Fruit fly (Drosophila melanogaster) whole organism, embryonic: ENCODE results near the gene CG6296.

Source experiments
- Asciz ChIP-seq: fragments of 200-800 bp; sonication (Bioruptor generic); optimal IDR thresholded peaks from 2 replicates; lab custom pipeline; 2017; ENCODE audit warnings: missing biosample characterization, mild to moderate bottlenecking, missing genetic modification characterization, missing genetic modification reagents
- Atf3 ChIP-seq: fragments of 200-800 bp; sonication (Bioruptor generic); optimal IDR thresholded peaks from 3 replicates; lab custom pipeline; 2016; ENCODE audit warnings: missing biosample characterization, missing genetic modification characterization
- Atf6 ChIP-seq: fragments of 200-800 bp; sonication (Bioruptor generic); IDR thresholded peaks from 2 replicates; pipeline ENCODE4 v1.3.6; 2022; ENCODE audit warnings: missing biosample characterization, missing genetic modification characterization
- Awh ChIP-seq: fragments of 200-800 bp; sonication (Bioruptor generic); IDR thresholded peaks from 2 replicates; pipeline ENCODE4, ENCODE4 v1.3.6; 2022; ENCODE audit warnings: missing biosample characterization, missing genetic modification characterization
- Bdp1 ChIP-seq: fragments of 200-800 bp; sonication (Bioruptor generic); optimal IDR thresholded peaks from 3 replicates; lab custom pipeline; 2016; ENCODE audit warnings: missing biosample characterization, missing genetic modification characterization
- Blimp-1 ChIP-seq: fragments of 200-800 bp; sonication (Bioruptor generic); optimal IDR thresholded peaks from 3 replicates; lab custom pipeline; 2018; ENCODE audit warnings: missing biosample characterization, missing genetic modification characterization, mild to moderate bottlenecking, moderate library complexity, missing genetic modification reagents
- Bteb2 ChIP-seq: fragments of 200-800 bp; sonication (Bioruptor generic); optimal IDR thresholded peaks from 2 replicates; lab custom pipeline; 2016; ENCODE audit warnings: missing biosample characterization, missing genetic modification characterization
- C15 ChIP-seq: fragments of 200-800 bp; sonication (Bioruptor generic); IDR thresholded peaks from 3 replicates; pipeline ENCODE4 v1.3.6; 2022; ENCODE audit warnings: missing biosample characterization, missing genetic modification characterization
- CG11085 ChIP-seq: fragments of 200-800 bp; sonication (Bioruptor generic); IDR thresholded peaks from 2 replicates; pipeline ENCODE4 v1.3.6; 2022; ENCODE audit warnings: missing biosample characterization, missing genetic modification characterization
- CG12942 ChIP-seq: fragments of 200-800 bp; sonication (Bioruptor generic); optimal IDR thresholded peaks from 3 replicates; lab custom pipeline; 2016; ENCODE audit warnings: missing biosample characterization, missing genetic modification characterization
- CG15011 ChIP-seq: fragments of 200-800 bp; sonication (Bioruptor generic); optimal IDR thresholded peaks from 3 replicates; lab custom pipeline; 2018; ENCODE audit warnings: missing biosample characterization, mild to moderate bottlenecking, missing genetic modification characterization
- CG1529 ChIP-seq: fragments of 200-800 bp; sonication (Bioruptor generic); optimal IDR thresholded peaks from 3 replicates; lab custom pipeline; 2018; ENCODE audit warnings: missing biosample characterization, missing genetic modification characterization
- CG31388 ChIP-seq: fragments of 200-800 bp; sonication (Bioruptor generic); optimal IDR thresholded peaks from 2 replicates; lab custom pipeline; 2016; ENCODE audit warnings: missing biosample characterization, missing genetic modification characterization
- CG4617 ChIP-seq: fragments of 200-800 bp; sonication (Bioruptor generic); optimal IDR thresholded peaks from 3 replicates; lab custom pipeline; 2016; ENCODE audit warnings: missing biosample characterization, missing genetic modification characterization, borderline replicate concordance
- CG4820 ChIP-seq: fragments of 200-800 bp; sonication (Bioruptor generic); optimal IDR thresholded peaks from 3 replicates; lab custom pipeline; 2016; ENCODE audit warnings: missing biosample characterization, missing genetic modification characterization
- CG6683 ChIP-seq: fragments of 200-800 bp; sonication (Bioruptor generic); optimal IDR thresholded peaks from 2 replicates; lab custom pipeline; 2017; ENCODE audit warnings: missing biosample characterization, mild to moderate bottlenecking, missing genetic modification characterization, missing genetic modification reagents
- CG6689 ChIP-seq: fragments of 200-800 bp; sonication (Bioruptor generic); IDR thresholded peaks from 2 replicates; pipeline ENCODE4 v1.3.6; 2022; ENCODE audit warnings: missing biosample characterization, missing genetic modification characterization
- CG7556 ChIP-seq: fragments of 200-800 bp; sonication (Bioruptor generic); optimal IDR thresholded peaks from 2 replicates; lab custom pipeline; 2017; ENCODE audit warnings: missing biosample characterization, mild to moderate bottlenecking, missing genetic modification characterization
- CG8359 ChIP-seq: fragments of 200-800 bp; sonication (Bioruptor generic); optimal IDR thresholded peaks from 2 replicates; lab custom pipeline; 2017; ENCODE audit warnings: missing biosample characterization, mild to moderate bottlenecking, missing genetic modification characterization, borderline replicate concordance
- CG8924 ChIP-seq: fragments of 200-800 bp; optimal IDR thresholded peaks from 3 replicates; lab custom pipeline; 2019; ENCODE audit warnings: missing biosample characterization, mild to moderate bottlenecking, missing genetic modification characterization, moderate library complexity
- CG9817 ChIP-seq: fragments of 200-800 bp; sonication (Bioruptor generic); optimal IDR thresholded peaks from 2 replicates; lab custom pipeline; 2018; ENCODE audit warnings: missing biosample characterization, mild to moderate bottlenecking, missing genetic modification characterization, moderate library complexity
- CHES-1-like ChIP-seq: fragments of 200-800 bp; sonication (Bioruptor generic); optimal IDR thresholded peaks from 2 replicates; lab custom pipeline; 2016; ENCODE audit warnings: missing biosample characterization, missing genetic modification characterization
- CTCF ChIP-seq: fragments of 200-800 bp; sonication (Bioruptor generic); optimal IDR thresholded peaks from 2 replicates; lab custom pipeline; 2017; ENCODE audit warnings: missing biosample characterization, mild to moderate bottlenecking, missing genetic modification characterization, moderate library complexity
- Dref ChIP-seq: fragments of 200-800 bp; sonication (Bioruptor generic); IDR thresholded peaks from 2 replicates; pipeline ENCODE4 v1.3.6; 2022; ENCODE audit warnings: missing biosample characterization, missing genetic modification characterization
- Hey ChIP-seq: fragments of 200-800 bp; sonication (Bioruptor generic); optimal IDR thresholded peaks from 3 replicates; lab custom pipeline; 2018; ENCODE audit warnings: missing biosample characterization, mild to moderate bottlenecking, missing genetic modification characterization
- Hr39 ChIP-seq: fragments of >200 bp; optimal IDR thresholded peaks from 2 replicates; lab custom pipeline; 2017
- Lim3 ChIP-seq: fragments of 200-800 bp; sonication (Bioruptor generic); IDR thresholded peaks from 2 replicates; pipeline ENCODE4 v1.3.6; 2022; ENCODE audit warnings: missing biosample characterization, missing genetic modification characterization
- Nf-YA ChIP-seq: fragments of 200-800 bp; sonication (Bioruptor generic); IDR thresholded peaks from 2 replicates; pipeline ENCODE4 v1.3.6; 2022; ENCODE audit warnings: missing biosample characterization, missing genetic modification characterization
- Sry-δ ChIP-seq: fragments of 200-800 bp; sonication (Bioruptor generic); optimal IDR thresholded peaks from 2 replicates; lab custom pipeline; 2016; ENCODE audit warnings: missing biosample characterization, missing genetic modification characterization
- chif ChIP-seq, 2 experiments: fragments of 200-800 bp; sonication (Bioruptor generic); optimal IDR thresholded peaks; 3 replicates each; lab custom pipeline; 2016; ENCODE audit warnings: missing biosample characterization in 2 of 2, missing genetic modification characterization in 2 of 2
- chn ChIP-seq: fragments of 200-800 bp; sonication (Bioruptor generic); optimal IDR thresholded peaks from 2 replicates; lab custom pipeline; 2016; ENCODE audit warnings: missing biosample characterization, missing genetic modification characterization
- da ChIP-seq: fragments of 200-800 bp; sonication (Bioruptor generic); optimal IDR thresholded peaks from 2 replicates; lab custom pipeline; 2016; ENCODE audit warnings: missing biosample characterization, missing genetic modification characterization
- fd64A ChIP-seq: fragments of 200-800 bp; sonication (Bioruptor generic); optimal IDR thresholded peaks from 3 replicates; lab custom pipeline; 2018; ENCODE audit warnings: missing biosample characterization, mild to moderate bottlenecking, missing genetic modification characterization
- grn ChIP-seq: fragments of 200-800 bp; sonication (Bioruptor generic); optimal IDR thresholded peaks from 3 replicates; lab custom pipeline; 2017; ENCODE audit warnings: missing biosample characterization, missing genetic modification characterization
- hbn ChIP-seq: fragments of 200-800 bp; sonication (Bioruptor generic); IDR thresholded peaks from 2 replicates; pipeline ENCODE4 v1.3.6; 2022; ENCODE audit warnings: missing biosample characterization, missing genetic modification characterization; ENCODE audit not compliant: partially characterized antibody
- ind ChIP-seq: fragments of 200-800 bp; sonication (Bioruptor generic); optimal IDR thresholded peaks from 3 replicates; lab custom pipeline; 2016; ENCODE audit warnings: missing biosample characterization, missing genetic modification characterization
- jing ChIP-seq: fragments of 200-800 bp; sonication (Bioruptor generic); optimal IDR thresholded peaks from 2 replicates; lab custom pipeline; 2018; ENCODE audit warnings: missing biosample characterization, mild to moderate bottlenecking, missing genetic modification characterization
- kay ChIP-seq: fragments of 200-800 bp; sonication (Bioruptor generic); optimal IDR thresholded peaks from 2 replicates; lab custom pipeline; 2016; ENCODE audit warnings: missing biosample characterization, missing genetic modification characterization
- klu ChIP-seq: fragments of 200-800 bp; sonication (Bioruptor generic); IDR thresholded peaks from 2 replicates; pipeline ENCODE4 v1.3.6; 2022; ENCODE audit warnings: missing biosample characterization, missing genetic modification characterization
- lab ChIP-seq: fragments of 200-800 bp; sonication (Bioruptor generic); optimal IDR thresholded peaks from 3 replicates; lab custom pipeline; 2017; ENCODE audit warnings: missing biosample characterization, missing genetic modification characterization, mild to moderate bottlenecking, moderate library complexity, missing genetic modification reagents
- lola ChIP-seq, 3 experiments: fragments of >200 bp in 2 of 3; fragments of 200-800 bp in 1 of 3; sonication (Bioruptor generic) in 1 of 3; optimal IDR thresholded peaks; 2 replicates each; lab custom pipeline; 2017 to 2019; ENCODE audit warnings: missing biosample characterization in 3 of 3, missing genetic modification characterization in 3 of 3, mild to moderate bottlenecking in 1 of 3, moderate library complexity in 1 of 3
- otp ChIP-seq: fragments of 200-800 bp; sonication (Bioruptor generic); IDR thresholded peaks from 3 replicates; pipeline ENCODE4, ENCODE4 v1.3.6; 2022; ENCODE audit warnings: missing biosample characterization, missing genetic modification characterization
- peb ChIP-seq: fragments of 200-800 bp; sonication (Bioruptor generic); IDR thresholded peaks from 2 replicates; pipeline ENCODE4 v1.3.6; 2022; ENCODE audit warnings: missing biosample characterization, missing genetic modification characterization
- pita ChIP-seq: fragments of 200-800 bp; sonication (Bioruptor generic); optimal IDR thresholded peaks from 2 replicates; lab custom pipeline; 2017; ENCODE audit warnings: missing biosample characterization, mild to moderate bottlenecking, missing genetic modification characterization
- scrt ChIP-seq: fragments of 200-800 bp; sonication (Bioruptor generic); optimal IDR thresholded peaks from 2 replicates; lab custom pipeline; 2018; ENCODE audit warnings: missing biosample characterization, mild to moderate bottlenecking, missing genetic modification characterization, moderate library complexity
- sens-2 ChIP-seq: fragments of 200-800 bp; sonication (Bioruptor generic); IDR thresholded peaks from 2 replicates; pipeline ENCODE4 v1.3.6; 2022; ENCODE audit warnings: missing biosample characterization, missing genetic modification characterization
- seq ChIP-seq: fragments of 200-800 bp; sonication (Bioruptor generic); IDR thresholded peaks from 2 replicates; pipeline ENCODE4 v1.3.6; 2022; ENCODE audit warnings: missing biosample characterization, missing genetic modification characterization
- stwl ChIP-seq: fragments of 200-800 bp; sonication (Bioruptor generic); optimal IDR thresholded peaks from 3 replicates; lab custom pipeline; 2018; ENCODE audit warnings: missing biosample characterization, mild to moderate bottlenecking, missing genetic modification characterization, moderate library complexity
- sug ChIP-seq: fragments of 200-800 bp; optimal IDR thresholded peaks from 2 replicates; lab custom pipeline; 2019; ENCODE audit warnings: missing biosample characterization, mild to moderate bottlenecking, missing genetic modification characterization, moderate library complexity
- ttk ChIP-seq: fragments of 200-800 bp; sonication (Bioruptor generic); IDR thresholded peaks from 2 replicates; pipeline ENCODE4 v2.1.2; 2022; ENCODE audit warnings: missing biosample characterization, missing genetic modification characterization

The CG6296 gene

DNA sequence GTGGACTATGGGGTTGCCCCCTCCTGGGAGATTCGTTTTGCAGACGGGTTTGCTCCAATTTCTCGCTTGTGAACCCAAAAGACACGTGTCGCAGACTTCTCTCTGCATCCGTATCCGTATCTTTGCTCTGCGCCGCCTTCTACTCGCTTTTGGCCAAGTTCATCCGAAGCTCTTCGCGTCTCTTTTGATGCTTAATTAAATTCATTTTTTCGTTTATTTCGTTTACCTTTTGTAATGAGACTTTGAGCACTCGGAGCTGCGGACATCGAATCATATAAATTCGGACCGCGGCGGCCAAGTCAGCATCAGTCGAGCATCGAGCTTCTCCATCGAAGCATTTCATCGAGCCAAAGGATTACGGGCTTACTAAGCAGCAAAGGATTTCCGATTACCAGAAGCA, 10.7 kb downstream of the CG6296 start, which contains the start of gene TwdlC:
Gene TwdlC (plus strand): TSS at position 301 of the 400 bp plus-strand sequence.
- TF ChIP-seq Nf-YA (GFP tag; lab: Robert Waterston, UW) (no peak), chn (GFP tag; lab: Kevin White, UChicago) (no peak), sug (tag; lab: Kevin White, UChicago) (no peak), CG6683 (GFP tag; lab: Kevin White, UChicago) (no peak), jing (GFP tag; lab: Kevin White, UChicago) (no peak), lola (GFP tag; optimal IDR thresholded peaks at IDR 0.05; lab: Kevin White, UChicago) (no peak), chif (GFP tag; optimal IDR thresholded peaks at IDR 0.05; lab: Kevin White, UChicago) (no peak), da (GFP tag; lab: Kevin White, UChicago) (no peak), pita (GFP tag; lab: Kevin White, UChicago) (no peak), CG6689 (GFP tag; lab: Robert Waterston, UW) (no peak), Asciz (GFP tag; lab: Kevin White, UChicago) (no peak), Bdp1 (no peak), Bteb2 (GFP tag; lab: Kevin White, UChicago) (no peak), Sry-δ (no peak), klu (GFP tag; lab: Robert Waterston, UW) (no peak)

DNA sequence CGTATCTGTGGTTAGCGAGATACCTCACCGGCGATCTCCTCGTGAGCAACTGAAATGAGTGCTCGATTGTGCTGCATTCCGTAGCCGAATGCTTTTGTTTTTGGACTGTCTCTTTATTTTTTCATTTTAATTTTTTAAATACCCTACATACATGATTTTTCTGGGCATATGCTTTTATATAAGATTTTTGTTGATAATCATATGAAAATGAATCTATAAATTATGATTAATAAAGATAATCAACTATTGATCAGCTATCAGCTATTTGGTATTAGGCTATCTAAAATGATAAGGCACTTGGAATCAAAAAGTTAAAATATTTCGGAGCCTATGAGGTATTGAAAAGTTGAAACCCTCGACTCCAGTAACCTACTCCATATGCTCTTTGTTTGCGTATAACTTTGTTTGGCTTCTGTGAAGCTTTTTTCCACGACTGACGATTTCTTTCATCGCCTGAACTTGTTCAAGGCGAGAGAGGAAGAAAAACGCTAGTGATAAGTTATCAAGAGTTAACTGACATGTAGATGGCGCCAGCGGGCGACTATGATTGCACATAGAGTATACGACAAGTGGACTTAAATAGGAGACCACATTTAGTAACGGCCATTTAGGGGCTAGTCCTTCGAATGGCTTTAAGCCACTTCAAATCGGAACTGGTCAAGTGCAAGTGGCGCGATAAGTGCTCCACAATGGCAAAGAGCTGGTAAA, 15.3 kb downstream of the CG6296 start, which contains the start of gene CG31076:
Gene CG31076 (minus strand): TSS at position 51 of the 708 bp plus-strand sequence.
- TF ChIP-seq CG8924 (tag; lab: Kevin White, UChicago) = no peak
- TF ChIP-seq CHES-1-like = no peak
- TF ChIP-seq CG12942 = no peak
- no peak for TF ChIP-seq CG4820
- TF ChIP-seq CTCF (GFP tag; lab: Kevin White, UChicago) = peak; percentile 92
- TF ChIP-seq CG7556 = no peak
- TF ChIP-seq CG9817 = no peak
- TF ChIP-seq lab (GFP tag; lab: Kevin White, UChicago) = no peak
- no peak for TF ChIP-seq otp (GFP tag; lab: Robert Waterston, UW)
- no peak for TF ChIP-seq kay (GFP tag; lab: Kevin White, UChicago)
- no peak for TF ChIP-seq sens-2 (GFP tag; lab: Robert Waterston, UW)
- no peak for TF ChIP-seq seq (GFP tag; lab: Robert Waterston, UW)
- TF ChIP-seq Hey (tag; lab: Kevin White, UChicago) = no peak
- no peak for TF ChIP-seq CG31388 (GFP tag; lab: Kevin White, UChicago)
- TF ChIP-seq Blimp-1 = peak; percentile 35
- 0 out of 2 replicates have a peak, but pooled peaks have one; percentile 7 for TF ChIP-seq ttk
- no peak for TF ChIP-seq fd64A
- TF ChIP-seq C15 = no peak
- TF ChIP-seq Atf3 (GFP tag; lab: Kevin White, UChicago) = no peak
- TF ChIP-seq Asciz (GFP tag; lab: Kevin White, UChicago) = peak; percentile 14
- TF ChIP-seq CG1529 (GFP tag; lab: Kevin White, UChicago) = no peak
- no peak for TF ChIP-seq hbn (GFP tag; lab: Robert Waterston, UW)
- no peak for TF ChIP-seq Lim3 (GFP tag; lab: Robert Waterston, UW)
- no peak for TF ChIP-seq Hr39 (lab: Kevin White, UChicago)
- TF ChIP-seq Atf6 (GFP tag; lab: Robert Waterston, UW) = no peak
- TF ChIP-seq CG8359 (GFP tag; lab: Kevin White, UChicago) = no peak
- no peak for TF ChIP-seq lola (GFP tag; optimal IDR thresholded peaks at IDR 0.05; lab: Kevin White, UChicago)
- no peak for TF ChIP-seq Awh (GFP tag; lab: Robert Waterston, UW)
- TF ChIP-seq peb (GFP tag; lab: Robert Waterston, UW) = no peak
- no peak for TF ChIP-seq CG11085 (GFP tag; lab: Robert Waterston, UW)
- no peak for TF ChIP-seq CG15011
- no peak for TF ChIP-seq scrt (GFP tag; lab: Kevin White, UChicago)
- no peak for TF ChIP-seq CG4617
- TF ChIP-seq Dref (GFP tag; lab: Robert Waterston, UW) = no peak
- peak; percentile 20 for TF ChIP-seq ind (GFP tag; lab: Kevin White, UChicago)
- TF ChIP-seq grn (GFP tag; lab: Kevin White, UChicago) = no peak
- TF ChIP-seq stwl (tag; lab: Kevin White, UChicago) = no peak
